Worm (Caenorhabditis elegans) whole organism, L2 larva: ENCODE data around the gene decr-1.1.

Experiments used
- F13H6.1 ChIP-seq: sonication (generic microtip); optimal IDR thresholded peaks from 2 replicates; lab custom pipeline; 2016; ENCODE audit warnings: missing genetic modification characterization, missing compliant biosample characterization
- aly-2 ChIP-seq: fragments of 150-350 bp; optimal IDR thresholded peaks from 2 replicates; lab custom pipeline; 2014; ENCODE audit warnings: missing biosample characterization, missing genetic modification characterization
- ama-1 ChIP-seq: fragments of 150-350 bp; optimal IDR thresholded peaks from 2 replicates; lab custom pipeline; 2018; ENCODE audit warnings: inconsistent platforms
- elt-1 ChIP-seq: fragments of 150-350 bp; optimal IDR thresholded peaks from 2 replicates; lab custom pipeline; 2014; ENCODE audit warnings: missing biosample characterization, missing genetic modification characterization
- gmeb-1 ChIP-seq: fragments of 150-350 bp; optimal IDR thresholded peaks from 2 replicates; lab custom pipeline; 2014; ENCODE audit warnings: missing biosample characterization, missing genetic modification characterization
- skn-1 ChIP-seq: sonication (generic microtip); optimal IDR thresholded peaks from 2 replicates; lab custom pipeline; 2017; ENCODE audit warnings: missing biosample characterization, missing genetic modification characterization
- sma-9 ChIP-seq, 2 experiments: fragments of 150-350 bp in 1 of 2; sonication (generic microtip) in 1 of 2; optimal IDR thresholded peaks; 2 replicates each; lab custom pipeline; 2014 to 2016; ENCODE audit warnings: missing genetic modification characterization in 2 of 2, mild to moderate bottlenecking in 1 of 2, missing biosample characterization in 1 of 2, missing compliant biosample characterization in 1 of 2, missing genetic modification reagents in 1 of 2, moderate library complexity in 1 of 2
- unc-55 ChIP-seq: fragments of 150-350 bp; sonication (generic microtip); optimal IDR thresholded peaks from 3 replicates; lab custom pipeline; 2014; ENCODE audit warnings: missing biosample characterization, missing genetic modification reagents, missing genetic modification characterization

- TF ChIP-seq gmeb-1 (tag; lab: Kevin White, UChicago), result no peak
- no peak for TF ChIP-seq F13H6.1 (tag; lab: Kevin White, UChicago)
- no peak for TF ChIP-seq skn-1 (tag; lab: Kevin White, UChicago)
- no peak for TF ChIP-seq ama-1
- TF ChIP-seq unc-55 (GFP tag; lab: Kevin White, UChicago), result no peak
- TF ChIP-seq elt-1 (tag; lab: Kevin White, UChicago), result no peak
- no peak for TF ChIP-seq sma-9 (GFP tag; optimal IDR thresholded peaks at IDR 0.05; lab: Kevin White, UChicago)
- TF ChIP-seq sma-9 (tag; optimal IDR thresholded peaks at IDR 0.05; lab: Kevin White, UChicago), result no peak
- no peak for TF ChIP-seq aly-2 (tag; lab: Kevin White, UChicago)
These were observed 30.1 kb downstream of the decr-1.1 start for ce11 chrV:13812330-13812729.
